Worm (Caenorhabditis elegans): ENCODE measurements around the gene bgnt-1.1.

ce11 chrIV:10449799-10450198 is 22.8 kb upstream of the bgnt-1.1 start, which contains the start of gene F13B12.4:
- TF ChIP-seq nhr-67 (tag; optimal IDR thresholded peaks at IDR 0.05) (no peak), skn-1 (tag; optimal IDR thresholded peaks at IDR 0.05) (no peak)
